Fruit fly (Drosophila melanogaster) whole organism, pupa: Measurements from ENCODE around the gene CG32119.

Experiments
- CG10348 ChIP-seq: fragments of 200-800 bp; sonication (Bioruptor generic); IDR thresholded peaks from 2 replicates; pipeline ENCODE4 v1.3.6; 2022; ENCODE audit warnings: missing biosample characterization, missing genetic modification characterization
- CG12605 ChIP-seq: fragments of 200-800 bp; sonication (Bioruptor generic); IDR thresholded peaks from 2 replicates; pipeline ENCODE4 v1.3.6; 2022; ENCODE audit warnings: missing biosample characterization, missing genetic modification characterization
- CG13204 ChIP-seq: fragments of 200-800 bp; sonication (Bioruptor generic); optimal IDR thresholded peaks from 2 replicates; lab custom pipeline; 2018; ENCODE audit warnings: missing biosample characterization, mild to moderate bottlenecking, missing genetic modification characterization, moderate library complexity
- CG14655 ChIP-seq: fragments of 200-800 bp; sonication (Bioruptor generic); optimal IDR thresholded peaks from 3 replicates; lab custom pipeline; 2017; ENCODE audit warnings: mild to moderate bottlenecking, missing biosample characterization, missing genetic modification reagents, missing genetic modification characterization
- CG15710 ChIP-seq: fragments of 200-800 bp; sonication (Bioruptor generic); optimal IDR thresholded peaks from 2 replicates; lab custom pipeline; 2018; ENCODE audit warnings: missing biosample characterization, mild to moderate bottlenecking, missing genetic modification characterization, moderate library complexity
- CG17806 ChIP-seq: fragments of 200-800 bp; sonication (Bioruptor generic); optimal IDR thresholded peaks from 2 replicates; lab custom pipeline; 2018; ENCODE audit warnings: missing biosample characterization, mild to moderate bottlenecking, missing genetic modification characterization, moderate library complexity
- CG32121 ChIP-seq: fragments of 200-800 bp; sonication (Bioruptor generic); IDR thresholded peaks from 2 replicates; pipeline ENCODE4 v1.3.6; 2022; ENCODE audit warnings: missing biosample characterization, missing genetic modification characterization
- CG34367 ChIP-seq: fragments of 200-800 bp; sonication (Bioruptor generic); optimal IDR thresholded peaks from 2 replicates; lab custom pipeline; 2018; ENCODE audit warnings: missing biosample characterization, mild to moderate bottlenecking, missing genetic modification characterization
- CG4496 ChIP-seq: fragments of 200-800 bp; sonication (Bioruptor generic); IDR thresholded peaks from 3 replicates; pipeline ENCODE4 v1.3.6; 2022; ENCODE audit warnings: missing biosample characterization, missing genetic modification characterization
- CG8159 ChIP-seq: fragments of 200-800 bp; sonication (Bioruptor generic); optimal IDR thresholded peaks from 3 replicates; lab custom pipeline; 2018; ENCODE audit warnings: missing biosample characterization, mild to moderate bottlenecking, missing genetic modification characterization, moderate library complexity
- CG8301 ChIP-seq: fragments of 200-800 bp; sonication (Bioruptor generic); optimal IDR thresholded peaks from 2 replicates; lab custom pipeline; 2018; ENCODE audit warnings: missing biosample characterization, mild to moderate bottlenecking, missing genetic modification characterization
- CG9948 ChIP-seq: fragments of 200-800 bp; sonication (Bioruptor generic); optimal IDR thresholded peaks from 2 replicates; lab custom pipeline; 2018; ENCODE audit warnings: missing biosample characterization, mild to moderate bottlenecking, missing genetic modification characterization, moderate library complexity
- D1 ChIP-seq: fragments of 200-800 bp; sonication (Bioruptor generic); optimal IDR thresholded peaks from 2 replicates; lab custom pipeline; 2018; ENCODE audit warnings: missing biosample characterization, mild to moderate bottlenecking, missing genetic modification characterization, moderate library complexity
- EcR ChIP-seq: fragments of 200-800 bp; sonication (Bioruptor generic); optimal IDR thresholded peaks from 3 replicates; lab custom pipeline; 2019; ENCODE audit warnings: missing biosample characterization, missing genetic modification characterization, mild to moderate bottlenecking, moderate library complexity, missing genetic modification reagents
- Ets98B ChIP-seq: fragments of 200-800 bp; sonication (Bioruptor generic); IDR thresholded peaks from 2 replicates; pipeline ENCODE4 v1.3.6; 2022; ENCODE audit warnings: missing biosample characterization, missing genetic modification characterization
- Pif1A ChIP-seq: fragments of 200-800 bp; sonication (Bioruptor generic); optimal IDR thresholded peaks from 3 replicates; lab custom pipeline; 2016; ENCODE audit warnings: missing biosample characterization, missing genetic modification characterization
- Pif1B ChIP-seq: fragments of 200-800 bp; sonication (Bioruptor generic); optimal IDR thresholded peaks from 3 replicates; lab custom pipeline; 2016; ENCODE audit warnings: missing biosample characterization, missing genetic modification characterization
- Snoo ChIP-seq: fragments of 200-800 bp; sonication (Bioruptor generic); optimal IDR thresholded peaks from 3 replicates; lab custom pipeline; 2017; ENCODE audit warnings: missing biosample characterization, mild to moderate bottlenecking, missing genetic modification characterization, inconsistent platforms
- fd96Ca ChIP-seq: fragments of 200-800 bp; sonication (Bioruptor generic); IDR thresholded peaks from 3 replicates; pipeline ENCODE4 v1.3.6; 2022; ENCODE audit warnings: missing biosample characterization, missing genetic modification characterization
- gl ChIP-seq: fragments of 200-800 bp; sonication (Bioruptor generic); optimal IDR thresholded peaks from 2 replicates; lab custom pipeline; 2018; ENCODE audit warnings: missing biosample characterization, mild to moderate bottlenecking, missing genetic modification characterization
- rn ChIP-seq: fragments of 200-800 bp; sonication (Bioruptor generic); IDR thresholded peaks from 2 replicates; pipeline ENCODE4 v1.3.6; 2022; ENCODE audit warnings: missing biosample characterization, missing genetic modification characterization

The CG32119 gene

DNA sequence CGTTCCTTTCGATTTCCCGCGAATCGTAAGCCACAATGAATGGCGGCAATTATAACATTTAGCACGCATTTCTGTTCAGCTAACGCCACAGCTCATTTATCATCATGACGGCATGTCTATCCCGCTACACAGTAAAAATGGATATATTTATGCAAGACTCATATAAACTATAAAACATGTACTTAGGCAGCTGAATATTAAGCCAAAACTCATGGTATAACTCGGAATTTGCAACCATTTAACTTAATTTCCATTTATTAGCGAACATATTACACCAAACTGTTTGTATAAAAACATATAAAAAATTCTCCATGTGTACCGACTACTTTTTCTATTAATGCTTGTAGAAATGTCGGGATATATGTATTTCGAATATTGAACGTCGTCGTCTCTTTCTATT, 4.3 kb downstream of the CG32119 start:
- TF ChIP-seq CG15710 = no peak
- TF ChIP-seq Ets98B (GFP tag; lab: Robert Waterston, UW) = 0 out of 2 replicates have a peak, but pooled peaks have one; percentile 15

DNA sequence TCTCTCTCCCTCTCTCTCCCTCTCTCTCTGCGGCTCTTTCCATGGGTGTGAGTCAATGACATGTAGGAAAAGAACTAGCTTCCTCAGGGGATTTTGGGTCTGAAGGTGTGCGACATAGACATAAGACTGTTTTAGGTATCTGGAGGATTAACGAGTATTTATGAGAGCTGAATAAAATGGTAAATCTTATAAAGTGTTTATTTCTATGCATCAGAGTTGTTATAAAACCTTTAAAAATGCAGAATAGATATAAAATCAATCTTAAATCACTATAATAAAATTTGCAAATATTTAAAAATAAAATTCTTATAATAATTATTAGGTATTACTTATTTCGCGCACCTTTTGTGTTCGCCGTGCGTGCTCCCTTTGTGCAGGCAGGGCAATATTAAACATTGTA, 11.4 kb downstream of the CG32119 start:
- peak; percentile 18 for TF ChIP-seq CG9948 (tag; lab: Kevin White, UChicago)
- TF ChIP-seq Snoo (tag; lab: Kevin White, UChicago) = no peak
- TF ChIP-seq CG13204 (GFP tag; lab: Kevin White, UChicago) = no peak
- peak; percentile 23 for TF ChIP-seq CG8159 (tag; lab: Kevin White, UChicago)
- no peak for TF ChIP-seq CG8301 (tag; lab: Kevin White, UChicago)
- no peak for TF ChIP-seq CG34367 (tag; lab: Kevin White, UChicago)
- no peak for TF ChIP-seq gl (tag; lab: Kevin White, UChicago)
- no peak for TF ChIP-seq D1 (tag; lab: Kevin White, UChicago)
- no peak for TF ChIP-seq CG10348 (GFP tag; lab: Robert Waterston, UW)
- TF ChIP-seq rn = no peak
- TF ChIP-seq CG14655 (GFP tag; lab: Kevin White, UChicago) = peak; percentile 29
- TF ChIP-seq CG17806 = no peak
- TF ChIP-seq CG4496 (GFP tag; lab: Robert Waterston, UW) = no peak
- no peak; the same call in 1 of the 2 replicates for TF ChIP-seq CG12605 (GFP tag; lab: Robert Waterston, UW)
- TF ChIP-seq CG15710 = peak; percentile 4
- TF ChIP-seq fd96Ca (GFP tag; lab: Robert Waterston, UW) = no peak
- TF ChIP-seq Pif1A = no peak
- no peak for TF ChIP-seq Ets98B (GFP tag; lab: Robert Waterston, UW)
- no peak for TF ChIP-seq Pif1B (GFP tag; lab: Kevin White, UChicago)
- TF ChIP-seq CG32121 = no peak
- TF ChIP-seq EcR (GFP tag; lab: Kevin White, UChicago) = peak; percentile 16

DNA sequence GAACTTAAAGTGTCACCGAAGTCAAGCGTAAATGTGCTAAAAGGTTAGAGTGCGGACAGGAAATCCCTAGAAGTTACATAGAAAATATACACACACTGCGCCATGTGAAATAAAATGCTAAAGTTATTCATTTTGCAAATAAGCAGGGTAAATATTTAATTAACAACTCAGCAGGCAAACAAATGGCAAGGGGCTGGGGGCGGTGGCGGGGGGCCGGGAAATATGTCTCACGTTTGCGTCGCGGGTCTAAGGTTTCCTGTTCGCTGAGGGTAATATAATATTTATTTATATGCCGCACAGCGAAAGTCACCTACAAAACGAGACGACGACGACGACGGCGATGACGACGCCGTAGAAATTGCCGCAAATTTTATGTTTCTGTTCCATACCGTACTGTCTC, 11.9 kb downstream of the CG32119 start:
- peak; percentile 8 for TF ChIP-seq CG14655 (GFP tag; lab: Kevin White, UChicago)
- no peak for TF ChIP-seq D1 (tag; lab: Kevin White, UChicago)
- TF ChIP-seq Snoo (tag; lab: Kevin White, UChicago) = no peak
- peak; percentile 40 for TF ChIP-seq CG4496 (GFP tag; lab: Robert Waterston, UW)
- TF ChIP-seq Ets98B (GFP tag; lab: Robert Waterston, UW) = 0 out of 2 replicates have a peak, but pooled peaks have one; percentile 7
- TF ChIP-seq fd96Ca (GFP tag; lab: Robert Waterston, UW) = 0 out of 3 replicates have a peak, but pooled peaks have one; percentile 15

DNA sequence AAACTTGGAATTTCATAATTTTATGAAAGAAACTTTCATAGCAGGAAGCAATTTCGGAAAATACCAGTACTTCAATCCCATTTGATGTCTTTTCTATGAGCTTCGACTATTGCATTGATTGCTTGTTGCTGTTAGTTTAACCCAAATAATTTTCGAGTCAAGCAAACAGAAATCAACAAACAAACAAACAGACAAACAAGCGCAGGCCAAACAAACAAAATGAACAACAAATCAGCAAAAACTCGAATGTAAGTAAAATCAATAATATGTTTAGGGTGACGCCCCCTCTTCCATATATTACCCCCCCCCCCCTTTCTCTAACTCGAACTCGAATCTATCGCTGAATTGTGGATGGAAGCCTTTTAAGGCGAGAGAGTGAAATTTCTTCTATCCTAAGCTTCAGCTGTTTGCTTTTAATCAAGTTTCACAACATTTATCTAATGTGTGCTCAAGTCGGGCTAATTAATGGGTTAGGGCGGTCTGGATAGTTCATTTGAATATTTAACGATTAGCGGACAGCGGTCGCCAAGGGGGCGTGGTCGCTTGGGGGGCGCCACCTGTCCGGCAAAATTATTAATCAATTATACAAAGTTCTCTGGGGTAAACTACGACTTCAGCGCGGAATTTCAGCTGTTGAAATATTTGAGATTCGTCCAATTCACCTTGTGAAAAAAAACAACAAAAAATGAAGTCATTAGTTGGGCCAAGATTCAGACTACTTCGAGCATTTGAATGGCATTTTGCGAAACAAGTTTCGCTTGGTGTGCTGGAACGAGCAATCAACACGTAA, 12.8 kb downstream of the CG32119 start:
- TF ChIP-seq CG9948 (tag; lab: Kevin White, UChicago) (no peak), CG8301 (tag; lab: Kevin White, UChicago) (no peak), EcR (GFP tag; lab: Kevin White, UChicago) (no peak), CG32121 (no peak), Ets98B (GFP tag; lab: Robert Waterston, UW) (no peak), CG34367 (tag; lab: Kevin White, UChicago) (no peak), CG8159 (tag; lab: Kevin White, UChicago) (no peak), CG14655 (GFP tag; lab: Kevin White, UChicago) (no peak)

DNA sequence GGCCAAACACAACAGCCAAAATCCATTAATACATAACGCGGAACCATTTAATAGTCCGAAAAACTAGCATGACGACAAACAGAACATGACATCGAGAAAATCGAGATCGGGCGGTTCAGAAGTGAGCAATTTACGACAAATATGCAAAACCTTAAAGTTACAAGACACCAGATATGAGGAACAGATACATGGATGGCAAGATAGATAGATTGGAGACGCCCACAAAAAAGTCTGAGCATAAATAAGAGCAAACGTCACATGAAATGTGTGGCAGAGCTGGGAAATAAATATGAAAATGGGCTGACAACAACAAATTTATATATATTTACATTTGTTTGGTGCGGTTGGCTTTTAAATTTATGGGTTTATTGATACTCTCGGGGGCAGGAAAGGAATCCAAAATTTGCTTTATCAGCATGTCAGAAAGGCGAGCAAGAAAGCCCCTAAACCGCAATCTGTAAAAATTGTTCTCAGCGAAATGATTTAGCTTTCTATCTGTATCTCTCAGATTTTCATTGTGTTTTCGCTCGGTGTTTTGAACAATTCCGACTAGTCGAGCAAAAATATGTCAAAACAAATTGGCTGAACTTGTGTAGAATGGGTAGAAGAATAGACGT, 14.7 kb downstream of the CG32119 start:
- TF ChIP-seq CG8301 (tag; lab: Kevin White, UChicago) = no peak
- TF ChIP-seq Pif1B (GFP tag; lab: Kevin White, UChicago) = no peak
- no peak for TF ChIP-seq EcR (GFP tag; lab: Kevin White, UChicago)
- TF ChIP-seq fd96Ca (GFP tag; lab: Robert Waterston, UW) = no peak
- no peak for TF ChIP-seq CG9948 (tag; lab: Kevin White, UChicago)
- no peak for TF ChIP-seq CG8159 (tag; lab: Kevin White, UChicago)
- no peak for TF ChIP-seq Pif1A
- no peak for TF ChIP-seq Snoo (tag; lab: Kevin White, UChicago)
- no peak for TF ChIP-seq CG12605 (GFP tag; lab: Robert Waterston, UW)
- TF ChIP-seq CG4496 (GFP tag; lab: Robert Waterston, UW) = no peak
- TF ChIP-seq CG10348 (GFP tag; lab: Robert Waterston, UW) = no peak
- TF ChIP-seq D1 (tag; lab: Kevin White, UChicago) = no peak

DNA sequence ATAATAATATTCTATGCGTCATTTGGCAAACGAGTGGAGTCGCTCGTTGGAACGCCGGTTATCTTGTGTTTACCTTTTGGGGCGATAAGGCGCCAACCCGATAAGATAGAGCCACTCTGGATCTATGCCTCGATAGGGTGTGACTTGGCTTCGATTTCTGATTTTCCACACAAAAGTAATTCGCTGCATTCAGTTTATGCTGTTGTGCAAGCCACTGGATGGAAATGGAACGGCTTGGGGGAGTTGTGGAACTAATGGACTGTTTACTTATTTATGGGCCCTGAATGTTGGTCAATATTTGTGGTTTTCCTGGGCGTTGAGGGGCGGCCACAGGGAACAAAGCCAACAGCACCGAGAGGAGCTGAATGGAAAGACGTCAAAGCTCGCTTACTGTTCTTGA, 15.8 kb downstream of the CG32119 start:
- TF ChIP-seq Pif1B (GFP tag; lab: Kevin White, UChicago) = no peak
- TF ChIP-seq CG10348 (GFP tag; lab: Robert Waterston, UW) = no peak
- TF ChIP-seq Pif1A = peak; percentile 31
- TF ChIP-seq D1 (tag; lab: Kevin White, UChicago) = no peak
- peak; percentile 6 for TF ChIP-seq CG8159 (tag; lab: Kevin White, UChicago)
- TF ChIP-seq Ets98B (GFP tag; lab: Robert Waterston, UW) = no peak
- peak; percentile 15 for TF ChIP-seq CG14655 (GFP tag; lab: Kevin White, UChicago)
- TF ChIP-seq CG8301 (tag; lab: Kevin White, UChicago) = no peak
- no peak for TF ChIP-seq CG17806
- TF ChIP-seq CG32121 = no peak
- no peak for TF ChIP-seq rn
- no peak for TF ChIP-seq CG13204 (GFP tag; lab: Kevin White, UChicago)
- TF ChIP-seq CG9948 (tag; lab: Kevin White, UChicago) = no peak
- no peak for TF ChIP-seq CG15710
- TF ChIP-seq CG12605 (GFP tag; lab: Robert Waterston, UW) = no peak; the same call in 1 of the 2 replicates
- TF ChIP-seq CG4496 (GFP tag; lab: Robert Waterston, UW) = no peak
- no peak for TF ChIP-seq Snoo (tag; lab: Kevin White, UChicago)
- TF ChIP-seq fd96Ca (GFP tag; lab: Robert Waterston, UW) = no peak
- TF ChIP-seq CG34367 (tag; lab: Kevin White, UChicago) = no peak
- no peak for TF ChIP-seq EcR (GFP tag; lab: Kevin White, UChicago)
- peak; percentile 25 for TF ChIP-seq gl (tag; lab: Kevin White, UChicago)
